Fruit fly (Drosophila melanogaster) whole organism, embryonic: Measurements from ENCODE around the gene Nf-YA.
A peak's percentile ranks its signal among the peaks of the same experiment; 100 is the strongest.

Experiments
- Abd-B ChIP-seq: fragments of 200-800 bp; sonication (Bioruptor generic); optimal IDR thresholded peaks from 2 replicates; lab custom pipeline; 2018; ENCODE audit warnings: missing biosample characterization, mild to moderate bottlenecking, missing genetic modification characterization, moderate library complexity
- Antp ChIP-seq: fragments of 200-800 bp; sonication (Bioruptor generic); optimal IDR thresholded peaks from 3 replicates; lab custom pipeline; 2016; ENCODE audit warnings: missing biosample characterization, missing genetic modification characterization
- CG10979 ChIP-seq: fragments of 200-800 bp; sonication (Bioruptor generic); optimal IDR thresholded peaks from 2 replicates; lab custom pipeline; 2018; ENCODE audit warnings: missing biosample characterization, mild to moderate bottlenecking, missing genetic modification characterization, moderate library complexity
- CG11247 ChIP-seq: fragments of 200-800 bp; sonication (Bioruptor generic); IDR thresholded peaks from 2 replicates; pipeline ENCODE4 v1.3.6; 2022; ENCODE audit warnings: missing biosample characterization, missing genetic modification characterization
- CG11560 ChIP-seq: fragments of 200-800 bp; sonication (Bioruptor generic); IDR thresholded peaks from 3 replicates; pipeline ENCODE4 v1.3.6; 2022; ENCODE audit warnings: missing biosample characterization, missing genetic modification characterization
- CG12769 ChIP-seq: fragments of 200-800 bp; sonication (Bioruptor generic); optimal IDR thresholded peaks from 2 replicates; lab custom pipeline; 2019; ENCODE audit warnings: missing biosample characterization, mild to moderate bottlenecking, missing genetic modification characterization, moderate library complexity
- CG14014 ChIP-seq: fragments of 200-800 bp; sonication (Bioruptor generic); IDR thresholded peaks from 2 replicates; pipeline ENCODE4 v1.3.6; 2022; ENCODE audit warnings: missing biosample characterization, missing genetic modification characterization
- CG15601 ChIP-seq: fragments of 200-800 bp; sonication (Bioruptor generic); optimal IDR thresholded peaks from 3 replicates; lab custom pipeline; 2019; ENCODE audit warnings: missing biosample characterization, mild to moderate bottlenecking, missing genetic modification characterization, moderate library complexity
- CG17612 ChIP-seq: fragments of 200-800 bp; sonication (Bioruptor generic); IDR thresholded peaks from 2 replicates; pipeline ENCODE4 v1.3.6; 2022; ENCODE audit warnings: missing biosample characterization, missing genetic modification characterization
- CG17829 ChIP-seq: fragments of 200-800 bp; optimal IDR thresholded peaks from 2 replicates; lab custom pipeline; 2019; ENCODE audit warnings: missing biosample characterization, mild to moderate bottlenecking, missing genetic modification characterization, moderate library complexity
- CG17912 ChIP-seq: fragments of 200-800 bp; sonication (Bioruptor generic); optimal IDR thresholded peaks from 2 replicates; lab custom pipeline; 2018; ENCODE audit warnings: missing biosample characterization, mild to moderate bottlenecking, missing genetic modification characterization
- CG1832 ChIP-seq: fragments of 200-800 bp; sonication (Bioruptor generic); optimal IDR thresholded peaks from 2 replicates; lab custom pipeline; 2017; ENCODE audit warnings: missing biosample characterization, mild to moderate bottlenecking, missing genetic modification characterization, inconsistent platforms
- CG18764 ChIP-seq: fragments of 200-800 bp; sonication (Bioruptor generic); optimal IDR thresholded peaks from 3 replicates; lab custom pipeline; 2016; ENCODE audit warnings: missing biosample characterization, missing genetic modification characterization
- CG32767 ChIP-seq: fragments of 200-800 bp; sonication (Bioruptor generic); IDR thresholded peaks from 2 replicates; pipeline ENCODE4 v1.3.6; 2022; ENCODE audit warnings: missing biosample characterization, missing genetic modification characterization
- CG3281 ChIP-seq: fragments of 200-800 bp; sonication (Bioruptor generic); optimal IDR thresholded peaks from 3 replicates; lab custom pipeline; 2017; ENCODE audit warnings: missing biosample characterization, mild to moderate bottlenecking, missing genetic modification characterization
- CG4328 ChIP-seq: fragments of 200-800 bp; sonication (Bioruptor generic); optimal IDR thresholded peaks from 3 replicates; lab custom pipeline; 2017; ENCODE audit warnings: missing biosample characterization, missing genetic modification reagents, missing genetic modification characterization
- CG8281 ChIP-seq: fragments of 200-800 bp; sonication (Bioruptor generic); optimal IDR thresholded peaks from 2 replicates; lab custom pipeline; 2018; ENCODE audit warnings: missing biosample characterization, mild to moderate bottlenecking, missing genetic modification characterization, moderate library complexity
- CG8359 ChIP-seq: fragments of 200-800 bp; sonication (Bioruptor generic); optimal IDR thresholded peaks from 2 replicates; lab custom pipeline; 2017; ENCODE audit warnings: missing biosample characterization, mild to moderate bottlenecking, missing genetic modification characterization, borderline replicate concordance
- D ChIP-seq, 2 experiments: fragments of 200-800 bp in 1 of 2; fragments of >200 bp in 1 of 2; sonication (Bioruptor generic) in 1 of 2; optimal IDR thresholded peaks; 2 replicates in 1 of 2; 3 replicates in 1 of 2; lab custom pipeline; 2017; ENCODE audit warnings: mild to moderate bottlenecking in 1 of 2, missing biosample characterization in 1 of 2, missing genetic modification characterization in 1 of 2, missing genetic modification reagents in 1 of 2
- Dip3 ChIP-seq: fragments of 200-800 bp; sonication (Bioruptor generic); optimal IDR thresholded peaks from 3 replicates; lab custom pipeline; 2016; ENCODE audit warnings: missing biosample characterization, missing genetic modification characterization
- E2f1 ChIP-seq: fragments of 200-800 bp; sonication (Bioruptor generic); IDR thresholded peaks from 2 replicates; pipeline ENCODE4 v1.3.6; 2022; ENCODE audit warnings: missing biosample characterization, missing genetic modification characterization
- Ets65A ChIP-seq: fragments of 200-800 bp; sonication (Bioruptor generic); peaks from one replicate; lab custom pipeline; 2016; ENCODE audit warnings: missing biosample characterization, missing genetic modification characterization
- GATAe ChIP-seq: fragments of 200-800 bp; sonication (Bioruptor generic); conservative IDR thresholded peaks from 2 replicates; pipeline ENCODE4 v1.3.6; 2022; ENCODE audit warnings: missing biosample characterization, missing genetic modification characterization
- HHEX ChIP-seq: fragments of 200-800 bp; sonication (Bioruptor generic); optimal IDR thresholded peaks from 3 replicates; lab custom pipeline; 2017; ENCODE audit warnings: missing biosample characterization, mild to moderate bottlenecking, missing genetic modification characterization, missing genetic modification reagents
- HLH3B ChIP-seq: fragments of 200-800 bp; sonication (Bioruptor generic); IDR thresholded peaks from 2 replicates; pipeline ENCODE4 v1.3.6; 2022; ENCODE audit warnings: missing biosample characterization, missing genetic modification characterization
- Hey ChIP-seq: fragments of 200-800 bp; sonication (Bioruptor generic); optimal IDR thresholded peaks from 3 replicates; lab custom pipeline; 2018; ENCODE audit warnings: missing biosample characterization, mild to moderate bottlenecking, missing genetic modification characterization
- Hr78 ChIP-seq, 2 experiments: fragments of 200-800 bp in 1 of 2; fragments of >200 bp in 1 of 2; sonication (Bioruptor generic) in 1 of 2; optimal IDR thresholded peaks; 2 replicates each; lab custom pipeline; 2017 to 2019; ENCODE audit warnings: missing biosample characterization in 2 of 2, missing genetic modification characterization in 2 of 2, mild to moderate bottlenecking in 1 of 2, moderate library complexity in 1 of 2
- MBD-R2 ChIP-seq: fragments of 200-800 bp; sonication (Bioruptor generic); IDR thresholded peaks from 2 replicates; pipeline ENCODE4 v1.3.6; 2022; ENCODE audit warnings: missing biosample characterization, missing genetic modification characterization
- Myb ChIP-seq: fragments of 200-800 bp; sonication (Bioruptor generic); optimal IDR thresholded peaks from 2 replicates; lab custom pipeline; 2016; ENCODE audit warnings: missing biosample characterization, missing genetic modification characterization
- Oaz ChIP-seq: fragments of 200-800 bp; sonication (Bioruptor generic); IDR thresholded peaks from 2 replicates; pipeline ENCODE4 v1.3.6; 2022; ENCODE audit warnings: missing biosample characterization, missing genetic modification characterization
- Opbp ChIP-seq: fragments of 200-800 bp; sonication (Bioruptor generic); IDR thresholded peaks from 3 replicates; pipeline ENCODE4 v1.3.6; 2022; ENCODE audit warnings: missing biosample characterization, missing genetic modification characterization; ENCODE audit not compliant: partially characterized antibody
- Poxn ChIP-seq: fragments of 200-800 bp; sonication (Bioruptor generic); IDR thresholded peaks from 2 replicates; pipeline ENCODE4 v1.3.6; 2022; ENCODE audit warnings: missing biosample characterization, missing genetic modification characterization
- Rx ChIP-seq: fragments of 200-800 bp; sonication (Bioruptor generic); IDR thresholded peaks from 2 replicates; pipeline ENCODE4 v1.3.6; 2022; ENCODE audit warnings: missing biosample characterization, missing genetic modification characterization
- Sin3A ChIP-seq: fragments of >200 bp; optimal IDR thresholded peaks from 2 replicates; lab custom pipeline; 2018
- TFAM ChIP-seq: fragments of 200-800 bp; sonication (Bioruptor generic); optimal IDR thresholded peaks from 2 replicates; lab custom pipeline; 2017; ENCODE audit warnings: missing biosample characterization, missing genetic modification characterization, inconsistent platforms
- abd-A ChIP-seq: fragments of 200-800 bp; sonication (Bioruptor generic); optimal IDR thresholded peaks from 3 replicates; lab custom pipeline; 2019; ENCODE audit warnings: missing biosample characterization, mild to moderate bottlenecking, missing genetic modification characterization, moderate library complexity
- bcd ChIP-seq: fragments of 200-800 bp; sonication (Bioruptor generic); optimal IDR thresholded peaks from 2 replicates; lab custom pipeline; 2017; ENCODE audit warnings: missing biosample characterization, mild to moderate bottlenecking, missing genetic modification characterization
- corto ChIP-seq: fragments of 200-800 bp; sonication (Bioruptor generic); optimal IDR thresholded peaks from 2 replicates; lab custom pipeline; 2016; ENCODE audit warnings: missing biosample characterization, mild to moderate bottlenecking, missing genetic modification characterization, moderate library complexity
- fu2 ChIP-seq: fragments of 200-800 bp; sonication (Bioruptor generic); optimal IDR thresholded peaks from 2 replicates; lab custom pipeline; 2016; ENCODE audit warnings: missing biosample characterization, missing genetic modification characterization
- grn ChIP-seq: fragments of 200-800 bp; sonication (Bioruptor generic); optimal IDR thresholded peaks from 3 replicates; lab custom pipeline; 2017; ENCODE audit warnings: missing biosample characterization, missing genetic modification characterization
- kah ChIP-seq: fragments of 200-800 bp; sonication (Bioruptor generic); optimal IDR thresholded peaks from 2 replicates; lab custom pipeline; 2018; ENCODE audit warnings: missing biosample characterization, mild to moderate bottlenecking, missing genetic modification characterization
- kni ChIP-seq: fragments of 200-800 bp; sonication (Bioruptor generic); optimal IDR thresholded peaks from 3 replicates; lab custom pipeline; 2017; ENCODE audit warnings: mild to moderate bottlenecking, missing biosample characterization, missing genetic modification reagents, missing genetic modification characterization
- lmd ChIP-seq: fragments of 200-800 bp; sonication (Bioruptor generic); IDR thresholded peaks from 2 replicates; pipeline ENCODE4 v1.3.6; 2022; ENCODE audit warnings: missing biosample characterization, missing genetic modification characterization
- org-1 ChIP-seq: fragments of 200-800 bp; sonication (Bioruptor generic); optimal IDR thresholded peaks from 2 replicates; lab custom pipeline; 2017; ENCODE audit warnings: missing biosample characterization, missing genetic modification characterization
- p53 ChIP-seq: fragments of 200-800 bp; sonication (Bioruptor generic); optimal IDR thresholded peaks from 2 replicates; lab custom pipeline; 2016; ENCODE audit warnings: missing biosample characterization, missing genetic modification characterization
- row ChIP-seq: fragments of 200-800 bp; sonication (Bioruptor generic); IDR thresholded peaks from 3 replicates; pipeline ENCODE4 v1.3.6; 2022; ENCODE audit warnings: missing biosample characterization, missing genetic modification characterization
- unpg ChIP-seq: fragments of 200-800 bp; sonication (Bioruptor generic); optimal IDR thresholded peaks from 3 replicates; lab custom pipeline; 2018; ENCODE audit warnings: missing biosample characterization, mild to moderate bottlenecking, missing genetic modification characterization, moderate library complexity

The Nf-YA gene

dm6 chr3L:9451522-9452118, 9.6 kb upstream of the Nf-YA start, which contains the start of the genes CG3448 and ghi (continued):
- no peak for TF ChIP-seq p53 (GFP tag; lab: Kevin White, UChicago)
- TF ChIP-seq CG15601 (tag; lab: Kevin White, UChicago): peak; percentile 45
- no peak for TF ChIP-seq fu2 (GFP tag; lab: Kevin White, UChicago)

- TF ChIP-seq CG12769 (tag; lab: Kevin White, UChicago): no peak
- TF ChIP-seq CG17612 (GFP tag; lab: Robert Waterston, UW): no peak
- no peak for TF ChIP-seq Ets65A (GFP tag; lab: Kevin White, UChicago)
- no peak for TF ChIP-seq E2f1
- TF ChIP-seq TFAM: no peak
- no peak for TF ChIP-seq CG10979 (tag; lab: Kevin White, UChicago)
- no peak for TF ChIP-seq CG14014 (GFP tag; lab: Robert Waterston, UW)
- TF ChIP-seq Opbp (GFP tag; lab: Robert Waterston, UW): no peak
- no peak for TF ChIP-seq Antp (GFP tag; lab: Kevin White, UChicago)
- no peak for TF ChIP-seq bcd
- peak; percentile 2 for TF ChIP-seq corto (GFP tag; lab: Kevin White, UChicago)
- TF ChIP-seq abd-A (tag; lab: Kevin White, UChicago): peak; percentile 24
- TF ChIP-seq lmd: no peak
- TF ChIP-seq Poxn (GFP tag; lab: Robert Waterston, UW): no peak
- peak; percentile 38 for TF ChIP-seq kah (GFP tag; lab: Kevin White, UChicago)
- peak; percentile 7; the same call in 1 of the 2 replicates for TF ChIP-seq MBD-R2 (GFP tag; lab: Robert Waterston, UW)
- TF ChIP-seq Sin3A (lab: Kevin White, UChicago): no peak
- TF ChIP-seq CG17829: no peak
- 0 out of 2 replicates have a peak, but pooled peaks have one; percentile 7 for TF ChIP-seq CG32767 (GFP tag; lab: Robert Waterston, UW)
- TF ChIP-seq Abd-B (GFP tag; lab: Kevin White, UChicago): peak; percentile 6
- peak; percentile 89 for TF ChIP-seq D (optimal IDR thresholded peaks at IDR 0.05; lab: Kevin White, UChicago)
- no peak for TF ChIP-seq D (GFP tag; optimal IDR thresholded peaks at IDR 0.05; lab: Kevin White, UChicago)
- no peak for TF ChIP-seq CG3281 (GFP tag; lab: Kevin White, UChicago)
- TF ChIP-seq CG18764 (GFP tag; lab: Kevin White, UChicago): no peak
- no peak for TF ChIP-seq Oaz (GFP tag; lab: Robert Waterston, UW)
- TF ChIP-seq Myb (GFP tag; lab: Kevin White, UChicago): no peak
- TF ChIP-seq CG17912: no peak
- 0 out of 3 replicates have a peak, but pooled peaks have one; percentile 13 for TF ChIP-seq row (GFP tag; lab: Robert Waterston, UW)
- TF ChIP-seq CG8281 (tag; lab: Kevin White, UChicago): peak; percentile 48
- no peak for TF ChIP-seq CG4328 (GFP tag; lab: Kevin White, UChicago)
- no peak for TF ChIP-seq Hey (tag; lab: Kevin White, UChicago)
- TF ChIP-seq HHEX (GFP tag; lab: Kevin White, UChicago): peak; percentile 21
- no peak for TF ChIP-seq Dip3 (GFP tag; lab: Kevin White, UChicago)
- TF ChIP-seq HLH3B (GFP tag; lab: Robert Waterston, UW): no peak
- TF ChIP-seq Hr78 (GFP tag; optimal IDR thresholded peaks at IDR 0.05; lab: Kevin White, UChicago): peak in 1 of 2 experiments; percentile 44
- TF ChIP-seq org-1 (GFP tag; lab: Kevin White, UChicago): no peak
- no peak for TF ChIP-seq kni (GFP tag; lab: Kevin White, UChicago)
- peak; percentile 86 for TF ChIP-seq grn (GFP tag; lab: Kevin White, UChicago)
- TF ChIP-seq CG11247 (GFP tag; lab: Robert Waterston, UW): no peak
- TF ChIP-seq CG1832 (GFP tag; lab: Kevin White, UChicago): no peak
- no peak for TF ChIP-seq unpg (GFP tag; lab: Kevin White, UChicago)
- TF ChIP-seq GATAe: peak; percentile 79; the same call in 1 of the 2 replicates
- peak; percentile 29; the same call in 1 of the 2 replicates for TF ChIP-seq Rx (GFP tag; lab: Robert Waterston, UW)
- TF ChIP-seq CG8359 (GFP tag; lab: Kevin White, UChicago): no peak
- no peak for TF ChIP-seq CG11560 (tag; lab: Robert Waterston, UW)
Measured at dm6 chr3L:9447239-9447777, 5.2 kb upstream of the Nf-YA start.
